Fruit fly (Drosophila melanogaster) whole organism, embryonic: ENCODE results near the gene CG17819.
A peak's percentile ranks its signal among the peaks of the same experiment; 100 is the strongest.

Source experiments
- Bgb ChIP-seq: fragments of 200-800 bp; sonication (Bioruptor generic); IDR thresholded peaks from 2 replicates; pipeline ENCODE4 v1.3.6; 2022; ENCODE audit warnings: missing biosample characterization, missing genetic modification characterization; ENCODE audit not compliant: partially characterized antibody
- CG11085 ChIP-seq: fragments of 200-800 bp; sonication (Bioruptor generic); IDR thresholded peaks from 2 replicates; pipeline ENCODE4 v1.3.6; 2022; ENCODE audit warnings: missing biosample characterization, missing genetic modification characterization
- CG11560 ChIP-seq: fragments of 200-800 bp; sonication (Bioruptor generic); IDR thresholded peaks from 3 replicates; pipeline ENCODE4 v1.3.6; 2022; ENCODE audit warnings: missing biosample characterization, missing genetic modification characterization
- CG11695 ChIP-seq: fragments of 200-800 bp; sonication (Bioruptor generic); IDR thresholded peaks from 3 replicates; pipeline ENCODE4 v1.3.6; 2022; ENCODE audit warnings: missing biosample characterization, missing genetic modification characterization
- CG12219 ChIP-seq: fragments of 200-800 bp; sonication (Bioruptor generic); optimal IDR thresholded peaks from 3 replicates; lab custom pipeline; 2018; ENCODE audit warnings: missing biosample characterization, mild to moderate bottlenecking, missing genetic modification characterization
- CG14667 ChIP-seq: fragments of 200-800 bp; sonication (Bioruptor generic); IDR thresholded peaks from 2 replicates; pipeline ENCODE4 v1.3.6; 2022; ENCODE audit warnings: missing biosample characterization, missing genetic modification characterization
- CG14710 ChIP-seq: fragments of 200-800 bp; sonication (Bioruptor generic); optimal IDR thresholded peaks from 3 replicates; lab custom pipeline; 2019; ENCODE audit warnings: missing biosample characterization, mild to moderate bottlenecking, missing genetic modification characterization, moderate library complexity
- CG15269 ChIP-seq: fragments of 200-800 bp; sonication (Bioruptor generic); optimal IDR thresholded peaks from 2 replicates; lab custom pipeline; 2018; ENCODE audit warnings: missing biosample characterization, mild to moderate bottlenecking, missing genetic modification characterization, moderate library complexity
- CG15479 ChIP-seq: fragments of 200-800 bp; sonication (Bioruptor generic); optimal IDR thresholded peaks from 3 replicates; lab custom pipeline; 2019; ENCODE audit warnings: missing biosample characterization, mild to moderate bottlenecking, missing genetic modification characterization, moderate library complexity
- CG15696 ChIP-seq: fragments of 200-800 bp; sonication (Bioruptor generic); optimal IDR thresholded peaks from 2 replicates; lab custom pipeline; 2019; ENCODE audit warnings: missing biosample characterization, mild to moderate bottlenecking, missing genetic modification characterization, moderate library complexity
- CG18619 ChIP-seq: fragments of 200-800 bp; sonication (Bioruptor generic); optimal IDR thresholded peaks from 3 replicates; lab custom pipeline; 2017; ENCODE audit warnings: missing biosample characterization, mild to moderate bottlenecking, missing genetic modification characterization
- CG2678 ChIP-seq: fragments of 200-800 bp; sonication (Bioruptor generic); optimal IDR thresholded peaks from 3 replicates; lab custom pipeline; 2019; ENCODE audit warnings: missing biosample characterization, mild to moderate bottlenecking, missing genetic modification characterization, moderate library complexity
- CG2712 ChIP-seq: fragments of 200-800 bp; optimal IDR thresholded peaks from 3 replicates; lab custom pipeline; 2019; ENCODE audit warnings: missing biosample characterization, mild to moderate bottlenecking, missing genetic modification characterization, moderate library complexity
- CG34376 ChIP-seq: fragments of 200-800 bp; sonication (Bioruptor generic); optimal IDR thresholded peaks from 2 replicates; lab custom pipeline; 2018; ENCODE audit warnings: missing biosample characterization, mild to moderate bottlenecking, missing genetic modification characterization
- CG8359 ChIP-seq: fragments of 200-800 bp; sonication (Bioruptor generic); optimal IDR thresholded peaks from 2 replicates; lab custom pipeline; 2017; ENCODE audit warnings: missing biosample characterization, mild to moderate bottlenecking, missing genetic modification characterization, borderline replicate concordance
- Dp ChIP-seq: fragments of 200-800 bp; sonication (Bioruptor generic); optimal IDR thresholded peaks from 2 replicates; lab custom pipeline; 2018; ENCODE audit warnings: missing biosample characterization, mild to moderate bottlenecking, missing genetic modification characterization, moderate library complexity
- Elba2 ChIP-seq: fragments of 200-800 bp; sonication (Bioruptor generic); optimal IDR thresholded peaks from 3 replicates; lab custom pipeline; 2016; ENCODE audit warnings: missing biosample characterization, missing genetic modification characterization
- Fer2 ChIP-seq: fragments of 200-800 bp; sonication (Bioruptor generic); optimal IDR thresholded peaks from 2 replicates; lab custom pipeline; 2018; ENCODE audit warnings: missing biosample characterization, mild to moderate bottlenecking, missing genetic modification characterization, moderate library complexity
- Hsf ChIP-seq: fragments of 200-800 bp; sonication (Bioruptor generic); optimal IDR thresholded peaks from 3 replicates; lab custom pipeline; 2016; ENCODE audit warnings: missing biosample characterization, missing genetic modification characterization
- Lhr ChIP-seq: fragments of 200-800 bp; sonication (Bioruptor generic); optimal IDR thresholded peaks from 3 replicates; lab custom pipeline; 2017; ENCODE audit warnings: mild to moderate bottlenecking, missing biosample characterization, missing genetic modification reagents, missing genetic modification characterization
- Lim3 ChIP-seq: fragments of 200-800 bp; sonication (Bioruptor generic); IDR thresholded peaks from 2 replicates; pipeline ENCODE4 v1.3.6; 2022; ENCODE audit warnings: missing biosample characterization, missing genetic modification characterization
- NFAT ChIP-seq: fragments of 200-800 bp; sonication (Bioruptor generic); IDR thresholded peaks from 2 replicates; pipeline ENCODE4 v1.3.6; 2022; ENCODE audit warnings: missing biosample characterization, missing genetic modification characterization
- Neu2 ChIP-seq: fragments of 200-800 bp; sonication (Bioruptor generic); optimal IDR thresholded peaks from 3 replicates; lab custom pipeline; 2016; ENCODE audit warnings: missing biosample characterization, missing genetic modification characterization, borderline replicate concordance
- Nf-YB ChIP-seq: fragments of 200-800 bp; sonication (Bioruptor generic); optimal IDR thresholded peaks from 3 replicates; lab custom pipeline; 2019; ENCODE audit warnings: missing biosample characterization, mild to moderate bottlenecking, missing genetic modification characterization, moderate library complexity
- Oaz ChIP-seq: fragments of 200-800 bp; sonication (Bioruptor generic); IDR thresholded peaks from 2 replicates; pipeline ENCODE4 v1.3.6; 2022; ENCODE audit warnings: missing biosample characterization, missing genetic modification characterization
- Ravus ChIP-seq: fragments of 200-800 bp; sonication (Bioruptor generic); IDR thresholded peaks from 2 replicates; pipeline ENCODE4 v1.3.6; 2022; ENCODE audit warnings: missing biosample characterization, missing genetic modification characterization
- Side ChIP-seq: fragments of 200-800 bp; sonication (Bioruptor generic); optimal IDR thresholded peaks from 2 replicates; lab custom pipeline; 2016; ENCODE audit warnings: missing biosample characterization, missing genetic modification characterization
- Sry-δ ChIP-seq: fragments of 200-800 bp; sonication (Bioruptor generic); optimal IDR thresholded peaks from 2 replicates; lab custom pipeline; 2016; ENCODE audit warnings: missing biosample characterization, missing genetic modification characterization
- Tbp ChIP-seq: fragments of >200 bp; optimal IDR thresholded peaks from 2 replicates; lab custom pipeline; 2018; ENCODE audit warnings: missing biosample characterization, missing genetic modification characterization
- abd-A ChIP-seq: fragments of 200-800 bp; sonication (Bioruptor generic); optimal IDR thresholded peaks from 3 replicates; lab custom pipeline; 2019; ENCODE audit warnings: missing biosample characterization, mild to moderate bottlenecking, missing genetic modification characterization, moderate library complexity
- al ChIP-seq: fragments of 200-800 bp; sonication (Bioruptor generic); IDR thresholded peaks from 2 replicates; pipeline ENCODE4 v1.3.6; 2022; ENCODE audit warnings: missing biosample characterization, missing genetic modification characterization
- az2 ChIP-seq: fragments of 200-800 bp; sonication (Bioruptor generic); optimal IDR thresholded peaks from 3 replicates; lab custom pipeline; 2016; ENCODE audit warnings: missing biosample characterization, missing genetic modification characterization
- bowl ChIP-seq: fragments of 200-800 bp; sonication (Bioruptor generic); IDR thresholded peaks from 2 replicates; pipeline ENCODE4 v1.3.6; 2022; ENCODE audit warnings: missing biosample characterization, missing genetic modification characterization
- br ChIP-seq: fragments of >200 bp; optimal IDR thresholded peaks from 2 replicates; lab custom pipeline; 2017
- corto ChIP-seq: fragments of 200-800 bp; sonication (Bioruptor generic); optimal IDR thresholded peaks from 2 replicates; lab custom pipeline; 2016; ENCODE audit warnings: missing biosample characterization, mild to moderate bottlenecking, missing genetic modification characterization, moderate library complexity
- crc ChIP-seq: fragments of 200-800 bp; sonication (Bioruptor generic); optimal IDR thresholded peaks from 2 replicates; lab custom pipeline; 2016; ENCODE audit warnings: missing biosample characterization, missing genetic modification characterization
- crp ChIP-seq, 2 experiments: fragments of 200-800 bp; sonication (Bioruptor generic); optimal IDR thresholded peaks; 2 replicates in 1 of 2; 3 replicates in 1 of 2; lab custom pipeline; 2017; ENCODE audit warnings: missing biosample characterization in 2 of 2, missing genetic modification characterization in 2 of 2, mild to moderate bottlenecking in 1 of 2, moderate library complexity in 1 of 2
- cwo ChIP-seq: fragments of 200-800 bp; sonication (Bioruptor generic); optimal IDR thresholded peaks from 3 replicates; lab custom pipeline; 2017; ENCODE audit warnings: missing biosample characterization, missing genetic modification characterization, mild to moderate bottlenecking, moderate library complexity, missing genetic modification reagents
- hkb ChIP-seq, 2 experiments: fragments of 200-800 bp in 1 of 2; fragments of >200 bp in 1 of 2; sonication (Bioruptor generic) in 1 of 2; IDR thresholded peaks in 1 of 2; optimal IDR thresholded peaks in 1 of 2; 2 replicates each; pipeline versions ENCODE4 v1.3.6 to Lab custom; 2017 to 2022; ENCODE audit warnings: missing biosample characterization in 1 of 2, missing genetic modification characterization in 1 of 2
- hth ChIP-seq: fragments of >200 bp; optimal IDR thresholded peaks from 2 replicates; lab custom pipeline; 2017; ENCODE audit warnings: inconsistent platforms
- kah ChIP-seq: fragments of 200-800 bp; sonication (Bioruptor generic); optimal IDR thresholded peaks from 2 replicates; lab custom pipeline; 2018; ENCODE audit warnings: missing biosample characterization, mild to moderate bottlenecking, missing genetic modification characterization
- ken ChIP-seq: fragments of 200-800 bp; sonication (Bioruptor generic); IDR thresholded peaks from 3 replicates; pipeline ENCODE4 v1.3.6; 2022; ENCODE audit warnings: missing biosample characterization, missing genetic modification characterization
- kni ChIP-seq: fragments of 200-800 bp; sonication (Bioruptor generic); optimal IDR thresholded peaks from 3 replicates; lab custom pipeline; 2017; ENCODE audit warnings: mild to moderate bottlenecking, missing biosample characterization, missing genetic modification reagents, missing genetic modification characterization
- ro ChIP-seq: fragments of 200-800 bp; sonication (Bioruptor generic); IDR thresholded peaks from 2 replicates; pipeline ENCODE4 v1.3.6; 2022; ENCODE audit warnings: missing biosample characterization, missing genetic modification characterization
- run ChIP-seq: fragments of 200-800 bp; sonication (Bioruptor generic); optimal IDR thresholded peaks from 3 replicates; lab custom pipeline; 2018; ENCODE audit warnings: missing biosample characterization, mild to moderate bottlenecking, missing genetic modification characterization
- sc ChIP-seq, 3 experiments: fragments of >200 bp in 2 of 3; fragments of 200-800 bp in 1 of 3; sonication (Bioruptor generic) in 1 of 3; optimal IDR thresholded peaks; 2 replicates in 2 of 3; 3 replicates in 1 of 3; lab custom pipeline; 2017; ENCODE audit warnings: mild to moderate bottlenecking in 1 of 3, missing biosample characterization in 1 of 3, missing genetic modification characterization in 1 of 3, missing genetic modification reagents in 1 of 3
- sens ChIP-seq: fragments of 200-800 bp; sonication (Bioruptor generic); peaks from one replicate; lab custom pipeline; 2016; ENCODE audit warnings: missing biosample characterization, missing genetic modification characterization
- shn ChIP-seq: fragments of 200-800 bp; sonication (Bioruptor generic); optimal IDR thresholded peaks from 3 replicates; lab custom pipeline; 2016; ENCODE audit warnings: missing biosample characterization, missing genetic modification characterization
- trem ChIP-seq: fragments of 200-800 bp; optimal IDR thresholded peaks from 3 replicates; lab custom pipeline; 2019; ENCODE audit warnings: missing biosample characterization, mild to moderate bottlenecking, missing genetic modification characterization, moderate library complexity
- tx ChIP-seq: fragments of 200-800 bp; sonication (Bioruptor generic); optimal IDR thresholded peaks from 2 replicates; lab custom pipeline; 2016; ENCODE audit warnings: missing biosample characterization, missing genetic modification characterization
- zen ChIP-seq: fragments of 200-800 bp; sonication (Bioruptor generic); optimal IDR thresholded peaks from 3 replicates; lab custom pipeline; 2018; ENCODE audit warnings: missing biosample characterization, mild to moderate bottlenecking, missing genetic modification characterization, moderate library complexity

Gene CG17819

DNA sequence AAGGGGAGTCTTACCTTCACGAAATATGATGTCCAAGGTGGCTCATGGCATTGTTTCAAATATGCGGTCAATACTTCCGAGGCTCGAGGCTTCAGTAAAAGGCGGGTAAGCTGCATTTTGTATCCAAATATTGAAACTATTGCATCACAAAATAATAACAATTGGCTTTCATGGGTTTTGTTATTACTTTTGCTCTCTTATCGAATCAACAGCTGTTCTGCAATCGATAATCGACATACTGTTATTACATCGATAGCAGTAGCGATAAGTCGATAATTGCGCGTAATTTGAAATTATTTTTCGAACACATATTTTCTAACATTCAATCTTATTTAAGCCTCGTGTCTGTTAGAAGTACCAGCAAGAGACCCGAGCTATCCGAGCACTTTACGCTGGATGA is 6.9 kb downstream of the CG17819 start, which contains the start of gene CG34148 (continued):
- TF ChIP-seq bowl (GFP tag; lab: Robert Waterston, UW) (no peak), Nf-YB (no peak), cwo (no peak), CG11560 (no peak), CG12219 (GFP tag; lab: Kevin White, UChicago) (no peak), CG34376 (no peak), Ravus (GFP tag; lab: Robert Waterston, UW) (no peak), CG15696 (tag; lab: Kevin White, UChicago) (no peak), CG8359 (GFP tag; lab: Kevin White, UChicago) (no peak), Hsf (GFP tag; lab: Kevin White, UChicago) (no peak), ken (GFP tag; lab: Robert Waterston, UW) (no peak), crp (GFP tag; optimal IDR thresholded peaks at IDR 0.05; lab: Kevin White, UChicago) (peak; percentile 45 to 90), Lim3 (GFP tag; lab: Robert Waterston, UW) (no peak), Tbp (no peak), Oaz (GFP tag; lab: Robert Waterston, UW) (no peak), Sry-δ (GFP tag; lab: Kevin White, UChicago) (peak; percentile 28), sens (GFP tag; lab: Kevin White, UChicago) (no peak), al (GFP tag; lab: Robert Waterston, UW) (no peak), hth (lab: Kevin White, UChicago) (no peak), Lhr (GFP tag; lab: Kevin White, UChicago) (no peak), Side (no peak), corto (GFP tag; lab: Kevin White, UChicago) (no peak), CG11085 (no peak), trem (no peak), CG2678 (tag; lab: Kevin White, UChicago) (no peak), zen (tag; lab: Kevin White, UChicago) (no peak), kah (GFP tag; lab: Kevin White, UChicago) (no peak), abd-A (tag; lab: Kevin White, UChicago) (no peak), az2 (GFP tag; lab: Kevin White, UChicago) (no peak), CG14710 (tag; lab: Kevin White, UChicago) (no peak), Bgb (GFP tag; lab: Robert Waterston, UW) (peak; percentile 71), CG18619 (GFP tag; lab: Kevin White, UChicago) (no peak), CG2712 (tag; lab: Kevin White, UChicago) (no peak), CG14667 (no peak), Fer2 (tag; lab: Kevin White, UChicago) (no peak), crc (GFP tag; lab: Kevin White, UChicago) (no peak), ro (GFP tag; lab: Robert Waterston, UW) (no peak), Elba2 (GFP tag; lab: Kevin White, UChicago) (no peak), br (lab: Kevin White, UChicago) (no peak), CG15269 (tag; lab: Kevin White, UChicago) (no peak), hkb (optimal IDR thresholded peaks at IDR 0.05; lab: Kevin White, UChicago) (no peak), hkb (GFP tag; IDR thresholded peaks at IDR 0.05; lab: Robert Waterston, UW) (no peak), Neu2 (GFP tag; lab: Kevin White, UChicago) (no peak), run (tag; lab: Kevin White, UChicago) (no peak), shn (GFP tag; lab: Kevin White, UChicago) (no peak), kni (GFP tag; lab: Kevin White, UChicago) (no peak), tx (no peak), CG15479 (no peak), CG11695 (no peak), sc (optimal IDR thresholded peaks at IDR 0.05; lab: Kevin White, UChicago) (no peak), sc (GFP tag; optimal IDR thresholded peaks at IDR 0.05; lab: Kevin White, UChicago) (no peak), NFAT (GFP tag; lab: Robert Waterston, UW) (no peak), Dp (GFP tag; lab: Kevin White, UChicago) (peak; percentile 89)
